Worm (Caenorhabditis elegans) whole organism, midembryonic: ENCODE measurements around the gene asp-5.

Experiments
- cog-1 ChIP-seq: sonication (generic microtip); optimal IDR thresholded peaks from 2 replicates; lab custom pipeline; 2016; ENCODE audit warnings: missing genetic modification characterization, missing compliant biosample characterization
- flt-1 ChIP-seq: fragments of 200-800 bp; sonication (Bioruptor generic); IDR thresholded peaks from 2 replicates; pipeline ENCODE4 v1.3.6; 2022; ENCODE audit warnings: missing genetic modification characterization, missing compliant biosample characterization
- klf-2 ChIP-seq: fragments of 200-800 bp; sonication (Bioruptor generic); conservative IDR thresholded peaks from 2 replicates; pipeline ENCODE4 v1.3.6; 2022; ENCODE audit warnings: missing genetic modification reagents, missing genetic modification characterization, missing compliant biosample characterization
- tab-1 ChIP-seq: fragments of 200-800 bp; sonication (Bioruptor generic); IDR thresholded peaks from 2 replicates; pipeline ENCODE4 v1.3.6; 2022; ENCODE audit warnings: missing genetic modification characterization, missing compliant biosample characterization
- ztf-23 ChIP-seq: fragments of 200-800 bp; sonication (Bioruptor generic); IDR thresholded peaks from 2 replicates; pipeline ENCODE4 v1.3.6; 2022; ENCODE audit warnings: missing genetic modification reagents, missing genetic modification characterization, missing compliant biosample characterization
- ztf-29 ChIP-seq: fragments of 200-800 bp; sonication (Bioruptor generic); IDR thresholded peaks from 2 replicates; pipeline ENCODE4 v1.3.6; 2022; ENCODE audit warnings: missing genetic modification reagents, missing genetic modification characterization, missing compliant biosample characterization

- TF ChIP-seq ztf-29 (GFP tag; lab: Robert Waterston, UW) (no peak), klf-2 (GFP tag; lab: Robert Waterston, UW) (no peak), tab-1 (GFP tag; lab: Robert Waterston, UW) (no peak), cog-1 (tag; lab: Kevin White, UChicago) (no peak), flt-1 (GFP tag; lab: Robert Waterston, UW) (no peak), ztf-23 (GFP tag; lab: Robert Waterston, UW) (no peak)
Measured at ce11 chrV:8299191-8299854, 27.1 kb downstream of the asp-5 start, which contains the start of gene W02D7.5.
